Fruit fly (Drosophila melanogaster): ENCODE measurements around the gene Sap-r.

DNA sequence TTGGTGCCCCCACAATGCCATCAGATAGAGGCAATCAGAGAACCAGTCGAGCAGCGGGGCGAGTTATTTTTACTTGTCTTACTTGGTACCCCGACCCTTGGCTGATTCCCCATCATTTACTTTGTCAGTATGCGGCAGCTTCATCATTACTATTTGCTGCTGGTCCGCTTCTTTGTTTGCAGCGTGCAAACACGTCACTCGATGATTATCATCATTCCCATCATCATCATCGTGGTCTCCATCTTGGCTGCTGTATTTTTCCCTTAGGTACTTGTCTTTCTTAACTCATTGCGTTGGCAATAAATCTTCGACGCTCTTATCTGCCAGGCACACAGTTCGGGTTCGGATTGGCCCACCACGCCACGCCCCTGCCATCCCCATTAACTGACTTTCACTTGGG is 43.2 kb upstream of the Sap-r start:
- TF ChIP-seq Smox (GFP tag; optimal IDR thresholded peaks at IDR 0.05): no peak
- no peak for TF ChIP-seq CG10669 (GFP tag; optimal IDR thresholded peaks at IDR 0.05)
- TF ChIP-seq CG4318 (GFP tag; optimal IDR thresholded peaks at IDR 0.05): no peak
- TF ChIP-seq ss (GFP tag; optimal IDR thresholded peaks at IDR 0.05): peak in 1 of 2 experiments; percentile 19
- no peak for TF ChIP-seq Gug (GFP tag; IDR thresholded peaks at IDR 0.05)
- TF ChIP-seq Eip78C (GFP tag): peak; percentile 66
- no peak for TF ChIP-seq CG9139 (GFP tag; optimal IDR thresholded peaks at IDR 0.05)
- TF ChIP-seq topi (GFP tag; optimal IDR thresholded peaks at IDR 0.05): no peak
- no peak for TF ChIP-seq CG1621 (tag; optimal IDR thresholded peaks at IDR 0.05)
- no peak for TF ChIP-seq CG10631 (GFP tag; optimal IDR thresholded peaks at IDR 0.05)

All from whole organism, prepupa.